Worm (Caenorhabditis elegans) whole organism, mixed stage, embryonic: ENCODE results near the gene D1046.16.

Source experiments
- blmp-1 ChIP-seq: fragments of 150-350 bp; optimal IDR thresholded peaks from 2 replicates; lab custom pipeline; 2014; ENCODE audit warnings: missing biosample characterization, missing genetic modification characterization
- ces-1 ChIP-seq: fragments of 150-350 bp; optimal IDR thresholded peaks from 2 replicates; lab custom pipeline; 2014; ENCODE audit warnings: missing biosample characterization, missing genetic modification reagents, missing genetic modification characterization
- elt-1 ChIP-seq: sonication (generic microtip); optimal IDR thresholded peaks from 2 replicates; lab custom pipeline; 2017; ENCODE audit warnings: missing genetic modification characterization, mild to moderate bottlenecking, missing compliant biosample characterization, antibody characterized with exemption, moderate library complexity, borderline replicate concordance; ENCODE audit not compliant: insufficient read depth
- elt-3 ChIP-seq: fragments of 150-350 bp; optimal IDR thresholded peaks from 2 replicates; lab custom pipeline; 2014; ENCODE audit warnings: missing biosample characterization, missing genetic modification characterization
- hlh-1 ChIP-seq: fragments of 150-350 bp; optimal IDR thresholded peaks from 2 replicates; lab custom pipeline; 2014; ENCODE audit warnings: missing biosample characterization, missing genetic modification reagents, missing genetic modification characterization
- lin-13 ChIP-seq: fragments of 150-350 bp; optimal IDR thresholded peaks from 2 replicates; lab custom pipeline; 2014; ENCODE audit warnings: missing biosample characterization, missing genetic modification characterization
- lsy-2 ChIP-seq: fragments of 150-350 bp; optimal IDR thresholded peaks from 2 replicates; lab custom pipeline; 2014; ENCODE audit warnings: missing biosample characterization, missing genetic modification characterization
- nhr-28 ChIP-seq: fragments of 150-350 bp; optimal IDR thresholded peaks from 2 replicates; lab custom pipeline; 2014; ENCODE audit warnings: missing biosample characterization, missing genetic modification characterization
- nhr-76 ChIP-seq: sonication (generic microtip); optimal IDR thresholded peaks from 2 replicates; lab custom pipeline; 2017; ENCODE audit warnings: missing biosample characterization, missing genetic modification characterization
- sem-2 ChIP-seq: fragments of 200-800 bp; sonication (Bioruptor generic); optimal IDR thresholded peaks from 2 replicates; lab custom pipeline; 2018; ENCODE audit warnings: mild to moderate bottlenecking, missing genetic modification characterization, missing compliant biosample characterization
- snpc-4 ChIP-seq: fragments of 150-350 bp; optimal IDR thresholded peaks from 2 replicates; lab custom pipeline; 2014; ENCODE audit warnings: missing biosample characterization, missing genetic modification characterization
- unc-39 ChIP-seq: fragments of 150-350 bp; optimal IDR thresholded peaks from 2 replicates; lab custom pipeline; 2014; ENCODE audit warnings: missing biosample characterization, missing genetic modification characterization
- unc-62 ChIP-seq: fragments of 150-350 bp; optimal IDR thresholded peaks from 2 replicates; lab custom pipeline; 2014; ENCODE audit warnings: missing biosample characterization, missing genetic modification reagents, missing genetic modification characterization
- ztf-11 ChIP-seq: fragments of 150-350 bp; optimal IDR thresholded peaks from 2 replicates; lab custom pipeline; 2014; ENCODE audit warnings: missing biosample characterization, missing genetic modification characterization

DNA sequence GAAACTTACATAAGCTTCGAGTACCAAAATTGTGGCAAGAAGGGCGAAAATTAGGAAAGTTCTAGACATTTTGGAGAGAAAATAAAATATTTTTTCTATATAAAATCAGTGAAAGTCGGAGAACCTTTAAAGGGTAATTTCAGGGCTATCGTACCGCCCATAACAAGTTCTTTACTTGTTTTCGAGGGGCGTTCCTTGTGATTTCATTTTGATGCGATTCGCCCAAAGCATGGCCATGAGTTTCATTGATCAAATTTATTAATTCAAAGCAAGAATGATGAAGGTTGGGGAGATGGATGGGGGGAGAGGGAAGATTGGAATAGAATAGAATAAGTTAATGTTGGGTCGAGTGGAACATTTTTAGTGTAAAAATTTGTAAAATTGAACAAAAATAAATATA lies 5.9 kb upstream of the D1046.16 start, which contains the start of gene C27B7.9:
- no peak for TF ChIP-seq unc-39 (tag; lab: Kevin White, UChicago)
- no peak for TF ChIP-seq lin-13 (tag; lab: Kevin White, UChicago)
- no peak for TF ChIP-seq ztf-11 (tag; lab: Kevin White, UChicago)
- TF ChIP-seq blmp-1 (tag; lab: Kevin White, UChicago) = no peak
- TF ChIP-seq elt-1 (tag; lab: Kevin White, UChicago) = no peak
- no peak for TF ChIP-seq sem-2
- no peak for TF ChIP-seq unc-62
- no peak for TF ChIP-seq hlh-1 (tag; lab: Kevin White, UChicago)
- TF ChIP-seq nhr-76 (tag; lab: Kevin White, UChicago) = no peak
- TF ChIP-seq elt-3 (tag; lab: Kevin White, UChicago) = no peak
- TF ChIP-seq lsy-2 (tag; lab: Kevin White, UChicago) = no peak
- TF ChIP-seq nhr-28 (tag; lab: Kevin White, UChicago) = no peak
- TF ChIP-seq ces-1 (GFP tag; lab: Kevin White, UChicago) = no peak
- no peak for TF ChIP-seq snpc-4 (tag; lab: Kevin White, UChicago)
